Fruit fly (Drosophila melanogaster) whole organism, wandering third instar larva: Measurements from ENCODE around the gene CG5167.

Source experiments
- Abd-B ChIP-seq: fragments of >200 bp; optimal IDR thresholded peaks from 2 replicates; lab custom pipeline; 2017; ENCODE audit warnings: missing biosample characterization, missing genetic modification characterization
- CG32264 ChIP-seq: fragments of 200-800 bp; sonication (Bioruptor generic); optimal IDR thresholded peaks from 2 replicates; lab custom pipeline; 2016; ENCODE audit warnings: missing biosample characterization, missing genetic modification characterization
- CG9705 ChIP-seq: fragments of 200-800 bp; sonication (Bioruptor generic); optimal IDR thresholded peaks from 2 replicates; lab custom pipeline; 2018; ENCODE audit warnings: missing biosample characterization, mild to moderate bottlenecking, missing genetic modification characterization
- CrebA ChIP-seq: fragments of 200-800 bp; sonication (Bioruptor generic); optimal IDR thresholded peaks from 2 replicates; lab custom pipeline; 2016; ENCODE audit warnings: missing biosample characterization, mild to moderate bottlenecking, missing genetic modification characterization, borderline replicate concordance
- Dfd ChIP-seq: fragments of >200 bp; optimal IDR thresholded peaks from 2 replicates; lab custom pipeline; 2017; ENCODE audit warnings: missing biosample characterization, missing genetic modification characterization
- Dif ChIP-seq: fragments of 200-275, 200-300 bp; sonication (Bioruptor generic); optimal IDR thresholded peaks from 2 replicates; lab custom pipeline; 2018; ENCODE audit warnings: missing biosample characterization, missing genetic modification characterization; ENCODE audit not compliant: partially characterized antibody
- GATAd ChIP-seq: sonication (Bioruptor generic); optimal IDR thresholded peaks from 2 replicates; lab custom pipeline; 2016; ENCODE audit warnings: missing biosample characterization, missing genetic modification characterization
- HLH106 ChIP-seq: fragments of 200-800 bp; optimal IDR thresholded peaks from 3 replicates; lab custom pipeline; 2019; ENCODE audit warnings: missing biosample characterization, mild to moderate bottlenecking, missing genetic modification characterization, moderate library complexity
- Hnf4 ChIP-seq: fragments of 200-800 bp; sonication (Bioruptor generic); optimal IDR thresholded peaks from 2 replicates; lab custom pipeline; 2016; ENCODE audit warnings: missing biosample characterization, mild to moderate bottlenecking, missing genetic modification characterization
- Hr78 ChIP-seq: fragments of >200 bp; optimal IDR thresholded peaks from 2 replicates; lab custom pipeline; 2017; ENCODE audit warnings: missing biosample characterization, missing genetic modification characterization
- Hr83 ChIP-seq: fragments of 200-300 bp; sonication (Bioruptor generic); optimal IDR thresholded peaks from 2 replicates; lab custom pipeline; 2016; ENCODE audit warnings: missing biosample characterization, mild to moderate bottlenecking, missing genetic modification characterization, moderate library complexity; ENCODE audit not compliant: poor library complexity, severe bottlenecking
- Jra ChIP-seq: sonication (Bioruptor generic); optimal IDR thresholded peaks from 2 replicates; lab custom pipeline; 2016; ENCODE audit warnings: missing biosample characterization, missing genetic modification characterization
- Mio ChIP-seq: sonication (Bioruptor generic); optimal IDR thresholded peaks from 2 replicates; lab custom pipeline; 2016; ENCODE audit warnings: missing biosample characterization, missing genetic modification characterization
- Myc ChIP-seq: fragments of >200 bp; optimal IDR thresholded peaks from 2 replicates; lab custom pipeline; 2017
- N ChIP-seq: fragments of >200 bp; optimal IDR thresholded peaks from 2 replicates; lab custom pipeline; 2018; ENCODE audit warnings: missing biosample characterization, missing external identifiers, missing genetic modification characterization
- OdsH ChIP-seq: fragments of 200-800 bp; sonication (Bioruptor generic); optimal IDR thresholded peaks from 2 replicates; lab custom pipeline; 2016; ENCODE audit warnings: missing biosample characterization, mild to moderate bottlenecking, missing genetic modification characterization
- Rel ChIP-seq, 2 experiments: fragments of 200-800 bp; sonication (Bioruptor generic) in 1 of 2; optimal IDR thresholded peaks; 2 replicates in 1 of 2; 3 replicates in 1 of 2; lab custom pipeline; 2016 to 2019; ENCODE audit warnings: mild to moderate bottlenecking in 2 of 2, missing biosample characterization in 2 of 2, missing genetic modification characterization in 2 of 2, moderate library complexity in 1 of 2
- Sp1 ChIP-seq: fragments of 200-800 bp; sonication (Bioruptor generic); optimal IDR thresholded peaks from 3 replicates; lab custom pipeline; 2019; ENCODE audit warnings: missing biosample characterization, mild to moderate bottlenecking, missing genetic modification characterization, moderate library complexity
- Vsx2 ChIP-seq: fragments of 200-300, 225-300 bp; sonication (Bioruptor generic); optimal IDR thresholded peaks from 2 replicates; lab custom pipeline; 2018; ENCODE audit warnings: missing biosample characterization, missing genetic modification characterization; ENCODE audit not compliant: partially characterized antibody
- br ChIP-seq: fragments of 200-800 bp; sonication (Bioruptor generic); optimal IDR thresholded peaks from 2 replicates; lab custom pipeline; 2016; ENCODE audit warnings: missing biosample characterization, missing genetic modification characterization
- brk ChIP-seq: fragments of 200-800 bp; sonication (Bioruptor generic); optimal IDR thresholded peaks from 2 replicates; lab custom pipeline; 2016; ENCODE audit warnings: missing biosample characterization, mild to moderate bottlenecking, missing genetic modification characterization
- dl ChIP-seq, 2 experiments: fragments of 175-275, 200-275 bp in 1 of 2; fragments of 200-275 bp in 1 of 2; sonication (Bioruptor generic); optimal IDR thresholded peaks; lab custom pipeline; 2018; ENCODE audit warnings: mild to moderate bottlenecking in 2 of 2, missing biosample characterization in 2 of 2, missing genetic modification characterization in 2 of 2, moderate library complexity in 2 of 2; ENCODE audit not compliant: partially characterized antibody in 2 of 2, insufficient read depth in 1 of 2
- dmrt93B ChIP-seq: fragments of 200-800 bp; sonication (Bioruptor generic); optimal IDR thresholded peaks from 2 replicates; lab custom pipeline; 2018; ENCODE audit warnings: missing biosample characterization, mild to moderate bottlenecking, missing genetic modification characterization
- dsf ChIP-seq: sonication (Bioruptor generic); optimal IDR thresholded peaks from 2 replicates; lab custom pipeline; 2016; ENCODE audit warnings: missing biosample characterization, missing genetic modification characterization, borderline replicate concordance
- ey ChIP-seq: fragments of 200-800 bp; sonication (Bioruptor generic); optimal IDR thresholded peaks from 2 replicates; lab custom pipeline; 2016; ENCODE audit warnings: missing biosample characterization, missing genetic modification characterization
- foxo ChIP-seq, 2 experiments: fragments of 200-800 bp; sonication (Bioruptor generic); optimal IDR thresholded peaks; 2 replicates in 1 of 2; 3 replicates in 1 of 2; lab custom pipeline; 2016 to 2017; ENCODE audit warnings: missing biosample characterization in 2 of 2, missing genetic modification characterization in 2 of 2
- fru ChIP-seq: fragments of 200-800 bp; sonication (Bioruptor generic); optimal IDR thresholded peaks from 3 replicates; lab custom pipeline; 2016; ENCODE audit warnings: missing biosample characterization, mild to moderate bottlenecking, missing genetic modification characterization
- h ChIP-seq: fragments of 200-800 bp; sonication (Bioruptor generic); optimal IDR thresholded peaks from 3 replicates; lab custom pipeline; 2016; ENCODE audit warnings: missing biosample characterization, mild to moderate bottlenecking, missing genetic modification characterization
- jim ChIP-seq: fragments of 175-275, 200-325 bp; sonication (Bioruptor generic); optimal IDR thresholded peaks from 2 replicates; lab custom pipeline; 2016; ENCODE audit warnings: missing biosample characterization, mild to moderate bottlenecking, missing genetic modification characterization
- lola ChIP-seq: fragments of >200 bp; optimal IDR thresholded peaks from 2 replicates; lab custom pipeline; 2017; ENCODE audit warnings: missing biosample characterization, missing genetic modification characterization
- pan ChIP-seq: fragments of >200 bp; optimal IDR thresholded peaks from 2 replicates; lab custom pipeline; 2017
- psq ChIP-seq: fragments of 200-800 bp; sonication (Bioruptor generic); optimal IDR thresholded peaks from 3 replicates; lab custom pipeline; 2017; ENCODE audit warnings: missing biosample characterization, mild to moderate bottlenecking, missing genetic modification characterization, moderate library complexity
- rgr ChIP-seq: fragments of 200-800 bp; sonication (Bioruptor generic); optimal IDR thresholded peaks from 3 replicates; lab custom pipeline; 2016; ENCODE audit warnings: missing biosample characterization, mild to moderate bottlenecking, missing genetic modification characterization
- sage ChIP-seq: fragments of 200-800 bp; sonication (Bioruptor generic); optimal IDR thresholded peaks from 2 replicates; lab custom pipeline; 2016; ENCODE audit warnings: missing biosample characterization, mild to moderate bottlenecking, missing genetic modification characterization
- sv ChIP-seq: fragments of 200-800 bp; sonication (Bioruptor generic); optimal IDR thresholded peaks from 3 replicates; lab custom pipeline; 2016; ENCODE audit warnings: missing biosample characterization, missing genetic modification characterization
- tai ChIP-seq: sonication (Bioruptor generic); optimal IDR thresholded peaks from 2 replicates; lab custom pipeline; 2016; ENCODE audit warnings: missing biosample characterization, missing genetic modification characterization
- usp ChIP-seq: fragments of >200 bp; optimal IDR thresholded peaks from 2 replicates; lab custom pipeline; 2017; ENCODE audit warnings: missing biosample characterization, missing genetic modification characterization
- woc ChIP-seq: sonication (Bioruptor generic); optimal IDR thresholded peaks from 2 replicates; lab custom pipeline; 2016; ENCODE audit warnings: missing biosample characterization, mild to moderate bottlenecking, missing genetic modification characterization

CG5167 gene

DNA sequence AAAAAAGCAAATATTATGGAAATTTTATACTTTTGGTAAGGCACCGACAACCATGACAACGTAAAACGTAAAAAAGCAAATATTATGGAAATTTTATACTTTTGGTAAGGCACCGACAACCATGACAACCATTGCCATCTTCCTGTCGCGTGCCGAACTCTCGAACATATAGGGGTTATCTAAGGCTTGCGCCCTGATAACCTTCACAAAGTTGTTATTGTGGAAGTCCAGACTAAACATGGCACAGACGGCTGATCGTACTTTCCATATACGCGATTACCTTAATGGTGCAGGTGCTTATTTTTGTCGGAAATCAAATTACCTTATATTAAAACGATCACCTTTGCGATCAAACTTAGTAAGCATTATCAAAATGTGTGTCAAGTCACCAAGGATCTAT lies 39.1 kb downstream of the CG5167 start:
- TF ChIP-seq Rel (GFP tag; optimal IDR thresholded peaks at IDR 0.05; lab: Kevin White, UChicago) (no peak), Rel (tag; optimal IDR thresholded peaks at IDR 0.05; lab: Kevin White, UChicago) (peak; percentile 14), psq (GFP tag; lab: Kevin White, UChicago) (no peak), h (GFP tag; lab: Kevin White, UChicago) (peak; percentile 43)

DNA sequence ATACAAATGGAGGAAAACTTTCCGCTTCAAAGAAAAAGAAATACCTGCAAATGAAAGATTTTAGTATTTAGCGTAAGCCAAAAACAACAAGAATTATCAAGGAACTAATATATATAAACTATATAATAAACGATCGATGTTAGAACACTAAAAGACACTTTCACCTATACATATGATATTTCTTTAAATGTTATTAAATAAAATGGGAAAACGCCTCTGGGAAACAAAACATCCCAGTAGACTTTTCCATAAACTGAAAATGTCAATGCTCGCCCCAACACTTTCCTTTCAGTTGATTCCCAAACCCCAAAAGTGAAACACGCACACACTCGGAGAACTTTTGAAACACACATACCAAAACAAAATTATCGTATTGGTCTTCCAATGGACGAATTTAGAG lies 41.0 kb downstream of the CG5167 start, which contains the start of gene vrs:
Gene vrs, plus strand, starts transcription at position 301 of the 400 bp plus-strand sequence.
- TF ChIP-seq CrebA: no peak
- TF ChIP-seq woc (GFP tag; lab: Kevin White, UChicago): no peak
- TF ChIP-seq pan: no peak

DNA sequence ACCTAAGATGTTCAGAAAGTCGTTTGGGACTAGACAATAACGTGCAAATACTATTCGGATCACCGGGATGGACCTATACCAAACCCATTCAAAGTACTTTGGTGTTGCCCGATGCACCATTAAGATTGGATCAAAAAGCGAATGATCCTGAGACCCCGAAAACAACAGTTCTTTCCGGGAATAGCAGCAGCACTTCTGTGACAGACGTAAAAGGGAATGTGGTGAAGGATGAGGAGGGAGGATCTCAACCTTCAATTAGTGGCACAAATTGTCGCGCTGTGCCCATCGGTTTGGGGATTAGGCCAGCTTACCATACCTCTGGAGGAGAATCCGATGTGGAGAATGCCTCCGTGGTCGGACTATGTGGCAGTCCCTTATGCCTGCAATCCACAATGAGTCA lies 42.0 kb downstream of the CG5167 start:
- TF ChIP-seq Myc (lab: Kevin White, UChicago) (no peak), HLH106 (tag; lab: Kevin White, UChicago) (no peak), tai (no peak), Mio (GFP tag; lab: Kevin White, UChicago) (no peak), sv (GFP tag; lab: Kevin White, UChicago) (no peak), sage (GFP tag; lab: Kevin White, UChicago) (no peak), woc (GFP tag; lab: Kevin White, UChicago) (no peak), CG32264 (GFP tag; lab: Kevin White, UChicago) (no peak), Abd-B (GFP tag; lab: Kevin White, UChicago) (no peak), Hnf4 (GFP tag; lab: Kevin White, UChicago) (no peak), lola (GFP tag; lab: Kevin White, UChicago) (no peak), GATAd (GFP tag; lab: Kevin White, UChicago) (no peak), Hr78 (GFP tag; lab: Kevin White, UChicago) (no peak), ey (no peak), br (GFP tag; lab: Kevin White, UChicago) (no peak), fru (GFP tag; lab: Kevin White, UChicago) (no peak), dl (GFP tag; optimal IDR thresholded peaks at IDR 0.05; lab: Kevin White, UChicago; ENCODE audit: insufficient read depth in 1 of 2, partially characterized antibody in 2 of 2) (no peak), Sp1 (no peak), OdsH (GFP tag; lab: Kevin White, UChicago) (no peak), Vsx2 (GFP tag; lab: Kevin White, UChicago) (no peak)

DNA sequence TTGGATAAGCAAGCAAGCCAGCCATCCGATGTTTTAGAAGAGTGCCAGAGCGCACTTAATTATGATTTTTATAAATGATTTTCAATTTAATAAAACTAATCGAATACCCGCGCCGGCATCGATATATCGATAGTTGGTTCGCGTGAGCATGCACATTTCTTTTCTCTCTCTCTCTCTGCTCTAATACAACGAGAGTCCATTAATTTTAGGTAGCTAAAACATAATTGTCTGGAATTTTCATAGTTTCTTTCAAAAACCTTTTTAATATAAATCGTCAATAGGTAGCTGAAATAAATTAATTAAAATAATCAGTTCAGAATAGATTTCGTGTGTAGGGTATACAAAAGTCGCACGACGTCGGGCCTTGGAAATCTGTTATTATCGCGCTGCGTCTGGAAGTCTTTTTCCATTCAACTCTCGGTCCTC lies 42.6 kb downstream of the CG5167 start, which contains the start of gene CG18549:
Gene CG18549, plus strand, starts transcription at position 408 of the 426 bp plus-strand sequence.
- TF ChIP-seq woc (GFP tag; lab: Kevin White, UChicago): peak; percentile 100
- TF ChIP-seq dl (GFP tag; optimal IDR thresholded peaks at IDR 0.05; lab: Kevin White, UChicago; ENCODE audit: insufficient read depth in 1 of 2, partially characterized antibody in 2 of 2): no peak
- TF ChIP-seq usp (GFP tag; lab: Kevin White, UChicago): no peak
- peak; percentile 100 for TF ChIP-seq foxo (GFP tag; optimal IDR thresholded peaks at IDR 0.05; lab: Kevin White, UChicago)
- TF ChIP-seq rgr (GFP tag; lab: Kevin White, UChicago): peak; percentile 100
- TF ChIP-seq Hr78 (GFP tag; lab: Kevin White, UChicago): no peak
- peak; percentile 99 for TF ChIP-seq dmrt93B
- peak; percentile 100 for TF ChIP-seq CG9705 (GFP tag; lab: Kevin White, UChicago)
- no peak for TF ChIP-seq Myc (lab: Kevin White, UChicago)
- TF ChIP-seq Dif (GFP tag; lab: Kevin White, UChicago): no peak
- no peak for TF ChIP-seq CrebA
- peak; percentile 96 for TF ChIP-seq Dfd (GFP tag; lab: Kevin White, UChicago)
- peak; percentile 100 for TF ChIP-seq OdsH (GFP tag; lab: Kevin White, UChicago)
- peak; percentile 97 for TF ChIP-seq Hr83 (GFP tag; lab: Kevin White, UChicago)
- TF ChIP-seq sage (GFP tag; lab: Kevin White, UChicago): peak; percentile 100
- peak; percentile 100 for TF ChIP-seq HLH106 (tag; lab: Kevin White, UChicago)
- TF ChIP-seq Hnf4 (GFP tag; lab: Kevin White, UChicago): peak; percentile 100
- TF ChIP-seq dsf (GFP tag; lab: Kevin White, UChicago): peak; percentile 98
- TF ChIP-seq tai: peak; percentile 98
- no peak for TF ChIP-seq N
- peak; percentile 100 for TF ChIP-seq fru (GFP tag; lab: Kevin White, UChicago)
- TF ChIP-seq sv (GFP tag; lab: Kevin White, UChicago): peak; percentile 99
- peak; percentile 99 for TF ChIP-seq Jra
- peak; percentile 95 for TF ChIP-seq Mio (GFP tag; lab: Kevin White, UChicago)
- TF ChIP-seq h (GFP tag; lab: Kevin White, UChicago): peak; percentile 100
- TF ChIP-seq jim (GFP tag; lab: Kevin White, UChicago): peak; percentile 24
- TF ChIP-seq CG32264 (GFP tag; lab: Kevin White, UChicago): peak; percentile 100
- peak; percentile 99 for TF ChIP-seq brk
- peak; percentile 100 for TF ChIP-seq ey
- no peak for TF ChIP-seq Vsx2 (GFP tag; lab: Kevin White, UChicago)
- TF ChIP-seq psq (GFP tag; lab: Kevin White, UChicago): peak; percentile 99
- peak; percentile 100 for TF ChIP-seq br (GFP tag; lab: Kevin White, UChicago)
- TF ChIP-seq lola (GFP tag; lab: Kevin White, UChicago): no peak
- no peak for TF ChIP-seq Abd-B (GFP tag; lab: Kevin White, UChicago)
- peak; percentile 100 for TF ChIP-seq Sp1
- no peak for TF ChIP-seq GATAd (GFP tag; lab: Kevin White, UChicago)
- TF ChIP-seq pan: no peak
- TF ChIP-seq Rel (GFP tag; optimal IDR thresholded peaks at IDR 0.05; lab: Kevin White, UChicago): peak; percentile 99
- TF ChIP-seq Rel (tag; optimal IDR thresholded peaks at IDR 0.05; lab: Kevin White, UChicago): peak; percentile 98
- TF ChIP-seq, all 38 proteins: peak for 26
